Worm (Caenorhabditis elegans) whole organism, L4 larva: Measurements from ENCODE around the gene Y69H2.9.
A peak's percentile ranks its signal among the peaks of the same experiment; 100 is the strongest.

Experiments
- D1046.2 ChIP-seq: fragments of 200-800 bp; sonication (Bioruptor generic); IDR thresholded peaks from 2 replicates; pipeline ENCODE4 v1.3.6; 2022; ENCODE audit warnings: missing genetic modification characterization, missing compliant biosample characterization
- F10B5.3 ChIP-seq: sonication (generic microtip); optimal IDR thresholded peaks from 2 replicates; lab custom pipeline; 2016; ENCODE audit warnings: mild to moderate bottlenecking, missing genetic modification characterization, missing compliant biosample characterization
- F26F4.8 ChIP-seq: fragments of 200-800 bp; sonication (Bioruptor generic); conservative IDR thresholded peaks from 2 replicates; pipeline ENCODE4 v1.3.6; 2022; ENCODE audit warnings: missing genetic modification characterization, missing compliant biosample characterization
- F44E2.7 ChIP-seq: fragments of 200-800 bp; sonication (Bioruptor generic); IDR thresholded peaks from 2 replicates; pipeline ENCODE4 v2.1.2; 2022; ENCODE audit warnings: missing genetic modification characterization, missing compliant biosample characterization
- R02D3.7 ChIP-seq: fragments of 150-350 bp; sonication (generic microtip); optimal IDR thresholded peaks from 3 replicates; lab custom pipeline; 2014; ENCODE audit warnings: missing biosample characterization, missing genetic modification characterization
- Y105C5A.15 ChIP-seq: fragments of 200-800 bp; sonication (Bioruptor generic); IDR thresholded peaks from 2 replicates; pipeline ENCODE4 v1.3.6; 2022; ENCODE audit warnings: missing genetic modification characterization, missing compliant biosample characterization
- ZK337.2 ChIP-seq: fragments of 200-800 bp; sonication (Bioruptor generic); IDR thresholded peaks from 2 replicates; pipeline ENCODE4 v1.3.6; 2022; ENCODE audit warnings: missing genetic modification reagents, missing genetic modification characterization, missing compliant biosample characterization
- aha-1 ChIP-seq: fragments of 150-350 bp; peaks from one replicate; lab custom pipeline; 2014; ENCODE audit warnings: missing biosample characterization, missing genetic modification characterization
- aly-2 ChIP-seq: sonication (generic microtip); optimal IDR thresholded peaks from 2 replicates; lab custom pipeline; 2018; ENCODE audit warnings: missing biosample characterization, missing genetic modification characterization
- ces-1 ChIP-seq: fragments of 150-350 bp; sonication (generic microtip); optimal IDR thresholded peaks from 4 replicates; lab custom pipeline; 2014; ENCODE audit warnings: missing biosample characterization, missing genetic modification reagents, missing genetic modification characterization
- ctbp-1 ChIP-seq: fragments of 200-800 bp; sonication (Bioruptor generic); IDR thresholded peaks from 2 replicates; pipeline ENCODE4 v1.3.6; 2022; ENCODE audit warnings: missing genetic modification reagents, missing genetic modification characterization, missing compliant biosample characterization
- daf-12 ChIP-seq: fragments of 150-350 bp; optimal IDR thresholded peaks from 2 replicates; lab custom pipeline; 2014; ENCODE audit warnings: missing biosample characterization, missing genetic modification reagents, missing genetic modification characterization
- dmd-8 ChIP-seq: fragments of 200-800 bp; sonication (Bioruptor generic); IDR thresholded peaks from 2 replicates; pipeline ENCODE4 v1.3.6; 2022; ENCODE audit warnings: missing genetic modification characterization, missing compliant biosample characterization
- dmd-9 ChIP-seq: fragments of 200-800 bp; sonication (Bioruptor generic); IDR thresholded peaks from 2 replicates; pipeline ENCODE4 v1.3.6; 2022; ENCODE audit warnings: missing genetic modification reagents, missing genetic modification characterization, missing compliant biosample characterization
- duxl-1 ChIP-seq: sonication (generic microtip); optimal IDR thresholded peaks from 2 replicates; lab custom pipeline; 2016; ENCODE audit warnings: mild to moderate bottlenecking, missing genetic modification characterization, moderate library complexity, missing compliant biosample characterization; ENCODE audit not compliant: poor library complexity
- egl-27 ChIP-seq: sonication (generic microtip); optimal IDR thresholded peaks from 3 replicates; lab custom pipeline; 2017; ENCODE audit warnings: missing biosample characterization, missing genetic modification reagents, missing genetic modification characterization
- egl-43 ChIP-seq: fragments of 200-800 bp; sonication (Bioruptor generic); IDR thresholded peaks from 2 replicates; pipeline ENCODE4 v1.3.6; 2022; ENCODE audit warnings: missing genetic modification reagents, missing genetic modification characterization, missing compliant biosample characterization
- fkh-10 ChIP-seq: fragments of 150-350 bp; optimal IDR thresholded peaks from 2 replicates; lab custom pipeline; 2014; ENCODE audit warnings: missing biosample characterization, missing genetic modification reagents, missing genetic modification characterization
- fos-1 ChIP-seq: fragments of 150-350 bp; optimal IDR thresholded peaks from 2 replicates; lab custom pipeline; 2014; ENCODE audit warnings: missing biosample characterization, missing genetic modification characterization
- gei-8 ChIP-seq: fragments of 200-800 bp; sonication (Bioruptor generic); optimal IDR thresholded peaks from 2 replicates; lab custom pipeline; 2018; ENCODE audit warnings: mild to moderate bottlenecking, missing genetic modification characterization, missing compliant biosample characterization
- hmg-1.1 ChIP-seq: fragments of 200-800 bp; sonication (Bioruptor generic); IDR thresholded peaks from 2 replicates; pipeline ENCODE4 v1.3.6; 2022; ENCODE audit warnings: missing genetic modification reagents, missing genetic modification characterization, missing compliant biosample characterization
- lin-1 ChIP-seq: fragments of 200-800 bp; sonication (Bioruptor generic); IDR thresholded peaks from 2 replicates; pipeline ENCODE4 v1.3.6; 2022; ENCODE audit warnings: missing genetic modification reagents, missing genetic modification characterization, missing compliant biosample characterization
- lin-13 ChIP-seq: fragments of 150-350 bp; optimal IDR thresholded peaks from 2 replicates; lab custom pipeline; 2014; ENCODE audit warnings: missing biosample characterization, missing genetic modification reagents, missing genetic modification characterization
- lin-38 ChIP-seq: fragments of 200-800 bp; sonication (Bioruptor generic); IDR thresholded peaks from 2 replicates; pipeline ENCODE4 v1.3.6; 2022; ENCODE audit warnings: missing genetic modification reagents, missing genetic modification characterization, missing compliant biosample characterization
- lir-3 ChIP-seq: sonication (generic microtip); optimal IDR thresholded peaks from 2 replicates; lab custom pipeline; 2016; ENCODE audit warnings: mild to moderate bottlenecking, missing genetic modification characterization, missing compliant biosample characterization
- mdt-29 ChIP-seq: fragments of 200-800 bp; sonication (Bioruptor generic); IDR thresholded peaks from 2 replicates; pipeline ENCODE4 v1.3.6; 2022; ENCODE audit warnings: missing genetic modification reagents, missing genetic modification characterization, missing compliant biosample characterization
- mes-2 ChIP-seq: sonication (generic microtip); optimal IDR thresholded peaks from 2 replicates; lab custom pipeline; 2016; ENCODE audit warnings: missing genotype, mild to moderate bottlenecking, missing genetic modification characterization, missing compliant biosample characterization; ENCODE audit not compliant: poor library complexity, severe bottlenecking
- mxl-2 ChIP-seq: fragments of 200-800 bp; sonication (Bioruptor generic); conservative IDR thresholded peaks from 2 replicates; pipeline ENCODE4 v1.3.6; 2022; ENCODE audit warnings: missing genetic modification reagents, missing genetic modification characterization, missing compliant biosample characterization
- nhr-102 ChIP-seq: sonication (generic microtip); optimal IDR thresholded peaks from 2 replicates; lab custom pipeline; 2016; ENCODE audit warnings: mild to moderate bottlenecking, missing genetic modification characterization, moderate library complexity, missing compliant biosample characterization
- nhr-42 ChIP-seq: fragments of 200-800 bp; sonication (Bioruptor generic); IDR thresholded peaks from 2 replicates; pipeline ENCODE4 v1.3.6; 2022; ENCODE audit warnings: missing genetic modification characterization, missing compliant biosample characterization
- php-3 ChIP-seq: fragments of 200-800 bp; sonication (Bioruptor generic); IDR thresholded peaks from 2 replicates; pipeline ENCODE4 v1.3.6; 2022; ENCODE audit warnings: missing genetic modification reagents, missing genetic modification characterization, missing compliant biosample characterization
- set-16 ChIP-seq: fragments of 200-800 bp; sonication (Bioruptor generic); IDR thresholded peaks from 2 replicates; pipeline ENCODE4 v1.3.6; 2022; ENCODE audit warnings: missing genetic modification reagents, missing genetic modification characterization, missing compliant biosample characterization
- skn-1 ChIP-seq: fragments of 150-350 bp; optimal IDR thresholded peaks from 2 replicates; lab custom pipeline; 2014; ENCODE audit warnings: missing biosample characterization, missing genetic modification characterization
- snpc-1.2 ChIP-seq: fragments of 200-800 bp; sonication (Bioruptor generic); IDR thresholded peaks from 2 replicates; pipeline ENCODE4 v1.3.6; 2022; ENCODE audit warnings: missing genetic modification reagents, missing genetic modification characterization, missing compliant biosample characterization
- snpc-4 ChIP-seq: fragments of 150-350 bp; optimal IDR thresholded peaks from 2 replicates; lab custom pipeline; 2014; ENCODE audit warnings: missing biosample characterization, missing genetic modification characterization
- spr-1 ChIP-seq: sonication (generic microtip); optimal IDR thresholded peaks from 2 replicates; lab custom pipeline; 2016; ENCODE audit warnings: mild to moderate bottlenecking, missing genetic modification characterization, missing compliant biosample characterization
- tra-1 ChIP-seq: fragments of 200-800 bp; sonication (Bioruptor generic); IDR thresholded peaks from 2 replicates; pipeline ENCODE4 v1.3.6; 2022; ENCODE audit warnings: missing genetic modification reagents, missing genetic modification characterization, missing compliant biosample characterization
- unc-130 ChIP-seq: sonication (generic microtip); optimal IDR thresholded peaks from 2 replicates; lab custom pipeline; 2016; ENCODE audit warnings: missing genetic modification reagents, missing genetic modification characterization, missing compliant biosample characterization
- unc-62 ChIP-seq, 3 experiments: fragments of 150-350 bp in 1 of 3; sonication (generic microtip); optimal IDR thresholded peaks in 2 of 3; peaks in 1 of 3; 1 replicate in 1 of 3; 2 replicates in 2 of 3; lab custom pipeline; 2014 to 2017; ENCODE audit warnings: missing biosample characterization in 3 of 3, missing genetic modification characterization in 3 of 3, missing genetic modification reagents in 3 of 3, missing genotype in 1 of 3
- vab-7 ChIP-seq: fragments of 200-800 bp; sonication (Bioruptor generic); IDR thresholded peaks from 2 replicates; pipeline ENCODE4 v1.3.6; 2022; ENCODE audit warnings: missing genetic modification reagents, missing genetic modification characterization, missing compliant biosample characterization

The Y69H2.9 gene

DNA sequence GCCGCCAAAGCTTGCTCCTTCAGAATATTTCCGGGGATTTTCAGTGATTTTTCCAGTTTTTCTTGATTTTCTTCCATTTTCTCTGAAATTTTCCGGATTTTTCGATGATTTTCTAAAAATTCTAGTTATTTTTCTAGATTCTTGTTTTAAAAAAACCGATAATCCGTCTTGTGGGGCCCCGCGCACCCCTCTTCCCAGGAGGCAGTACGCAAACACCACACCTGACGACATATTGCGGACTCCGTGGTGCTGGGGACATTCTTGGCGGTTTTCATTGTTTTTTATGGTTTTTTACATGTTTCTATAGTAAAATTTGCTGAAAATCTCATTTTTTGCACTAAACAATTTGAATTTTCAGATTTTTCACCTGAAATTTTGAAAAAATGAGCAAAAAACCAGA is 11.7 kb upstream of the Y69H2.9 start, which contains the start of the genes ubc-19 and Y69H2.7 (continued):
- TF ChIP-seq gei-8, result no peak
- TF ChIP-seq snpc-4, result no peak
- TF ChIP-seq spr-1 (tag; lab: Kevin White, UChicago), result no peak

ce11 chrV:18695469-18695868 is 5.9 kb upstream of the Y69H2.9 start:
- TF ChIP-seq mdt-29 (GFP tag; lab: Robert Waterston, UW), result no peak
- TF ChIP-seq R02D3.7 (tag; lab: Kevin White, UChicago), result no peak
- TF ChIP-seq set-16 (GFP tag; lab: Robert Waterston, UW), result peak; percentile 56; the same call in 1 of the 2 replicates
- no peak for TF ChIP-seq duxl-1 (tag; lab: Kevin White, UChicago)
- TF ChIP-seq egl-43 (GFP tag; lab: Robert Waterston, UW), result 0 out of 2 replicates have a peak, but pooled peaks have one; percentile 3

DNA sequence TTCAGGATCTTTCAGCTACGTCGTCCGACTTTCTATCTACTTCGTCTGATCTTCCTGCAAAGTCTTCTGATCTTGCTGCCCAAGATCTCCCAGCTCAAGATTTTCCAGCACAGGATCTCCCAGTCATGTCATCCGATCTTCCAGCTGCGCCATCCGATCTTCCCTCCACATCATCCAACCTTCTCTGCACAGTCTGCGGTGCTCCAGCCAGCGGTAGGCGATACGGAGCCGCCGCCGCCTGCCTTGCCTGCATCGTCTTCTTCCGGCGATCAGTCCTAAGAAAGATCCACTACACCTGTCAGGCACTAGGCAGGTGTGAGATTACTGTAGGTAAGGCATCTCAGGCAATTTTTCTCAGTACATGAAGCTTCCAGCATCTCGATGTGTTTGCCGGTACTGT is 2.0 kb upstream of the Y69H2.9 start, which contains the start of gene nhr-241:
TSS of gene nhr-241 (plus strand) at position 126 of the 400 bp plus-strand sequence.
- TF ChIP-seq aha-1 (peak; percentile 51), skn-1 (tag; lab: Kevin White, UChicago) (no peak), egl-43 (GFP tag; lab: Robert Waterston, UW) (0 out of 2 replicates have a peak, but pooled peaks have one; percentile 46), snpc-1.2 (GFP tag; lab: Robert Waterston, UW) (no peak), set-16 (GFP tag; lab: Robert Waterston, UW) (peak; percentile 84)

- TF ChIP-seq unc-130, result no peak
- TF ChIP-seq dmd-9 (GFP tag; lab: Robert Waterston, UW), result peak; percentile 63; the same call in 1 of the 2 replicates
- no peak for TF ChIP-seq lin-38
- 0 out of 2 replicates have a peak, but pooled peaks have one; percentile 38 for TF ChIP-seq Y105C5A.15
- TF ChIP-seq mes-2 (tag; lab: Kevin White, UChicago), result no peak
- TF ChIP-seq R02D3.7 (tag; lab: Kevin White, UChicago), result no peak
- TF ChIP-seq ZK337.2 (GFP tag; lab: Robert Waterston, UW), result no peak
- TF ChIP-seq ctbp-1 (GFP tag; lab: Robert Waterston, UW), result 0 out of 2 replicates have a peak, but pooled peaks have one; percentile 27
- TF ChIP-seq nhr-102, result no peak
- no peak for TF ChIP-seq nhr-42 (GFP tag; lab: Robert Waterston, UW)
- no peak for TF ChIP-seq php-3 (GFP tag; lab: Robert Waterston, UW)
- no peak for TF ChIP-seq fkh-10 (GFP tag; lab: Kevin White, UChicago)
- TF ChIP-seq lin-1 (GFP tag; lab: Robert Waterston, UW), result no peak
- no peak for TF ChIP-seq mxl-2 (GFP tag; lab: Robert Waterston, UW)
- TF ChIP-seq lin-13 (GFP tag; lab: Kevin White, UChicago), result no peak
- 0 out of 2 replicates have a peak, but pooled peaks have one; percentile 2 for TF ChIP-seq F44E2.7 (GFP tag; lab: Robert Waterston, UW)
- TF ChIP-seq daf-12 (tag; lab: Kevin White, UChicago), result no peak
- TF ChIP-seq egl-27, result no peak
- TF ChIP-seq tra-1 (GFP tag; lab: Robert Waterston, UW), result 0 out of 2 replicates have a peak, but pooled peaks have one; percentile 51
- TF ChIP-seq D1046.2 (GFP tag; lab: Robert Waterston, UW), result 0 out of 2 replicates have a peak, but pooled peaks have one; percentile 24
- TF ChIP-seq F10B5.3 (tag; lab: Kevin White, UChicago), result no peak
- TF ChIP-seq dmd-8 (GFP tag; lab: Robert Waterston, UW), result peak; percentile 69
- TF ChIP-seq hmg-1.1 (GFP tag; lab: Robert Waterston, UW), result no peak
- no peak for TF ChIP-seq fos-1 (tag; lab: Kevin White, UChicago)
- peak in 1 of 2 experiments; percentile 83 for TF ChIP-seq unc-62 (GFP tag; optimal IDR thresholded peaks at IDR 0.05 in 1 of 2; lab: Kevin White, UChicago)
- no peak for TF ChIP-seq unc-62 (tag; optimal IDR thresholded peaks at IDR 0.05; lab: Kevin White, UChicago)
- TF ChIP-seq F26F4.8 (GFP tag; lab: Robert Waterston, UW), result 0 out of 2 replicates have a peak, but pooled peaks have one; percentile 46
- no peak for TF ChIP-seq skn-1 (tag; lab: Kevin White, UChicago)
- no peak for TF ChIP-seq egl-43 (GFP tag; lab: Robert Waterston, UW)
- no peak for TF ChIP-seq lir-3 (tag; lab: Kevin White, UChicago)
- TF ChIP-seq snpc-1.2 (GFP tag; lab: Robert Waterston, UW), result no peak
- TF ChIP-seq duxl-1 (tag; lab: Kevin White, UChicago), result no peak
- TF ChIP-seq ces-1 (GFP tag; lab: Kevin White, UChicago), result no peak
- TF ChIP-seq vab-7, result no peak
- no peak for TF ChIP-seq aly-2 (tag; lab: Kevin White, UChicago)
These were observed 4.2 kb downstream of the Y69H2.9 start for ce11 chrV:18705319-18706062.
